Worm (Caenorhabditis elegans) whole organism, L4/young adult: ENCODE data around the gene T13A10.1.

Source experiments
- W03F9.2 ChIP-seq: fragments of 150-350 bp; optimal IDR thresholded peaks from 2 replicates; lab custom pipeline; 2014; ENCODE audit warnings: missing biosample characterization, missing genetic modification characterization
- dao-5 ChIP-seq: sonication (generic microtip); optimal IDR thresholded peaks from 2 replicates; lab custom pipeline; 2016; ENCODE audit warnings: missing genotype, missing genetic modification characterization, moderate library complexity, missing compliant biosample characterization
- him-1 ChIP-seq: sonication (generic microtip); optimal IDR thresholded peaks from 2 replicates; lab custom pipeline; 2016; ENCODE audit warnings: missing genotype, missing genetic modification reagents, missing genetic modification characterization, missing compliant biosample characterization

ce11 chrIV:6282143-6282542, 6.3 kb downstream of the T13A10.1 start, which contains the start of gene srv-32:
- TF ChIP-seq dao-5 (tag; lab: Kevin White, UChicago) (no peak), him-1 (tag; lab: Kevin White, UChicago) (no peak), W03F9.2 (tag; lab: Kevin White, UChicago) (no peak)
